Worm (Caenorhabditis elegans) whole organism, L2 larva: ENCODE measurements around the gene utx-1.

Experiments used
- ama-1 ChIP-seq: fragments of 150-350 bp; optimal IDR thresholded peaks from 2 replicates; lab custom pipeline; 2018; ENCODE audit warnings: inconsistent platforms
- elt-1 ChIP-seq: fragments of 150-350 bp; optimal IDR thresholded peaks from 2 replicates; lab custom pipeline; 2014; ENCODE audit warnings: missing biosample characterization, missing genetic modification characterization
- fos-1 ChIP-seq: fragments of 150-350 bp; optimal IDR thresholded peaks from 2 replicates; lab custom pipeline; 2014; ENCODE audit warnings: missing biosample characterization, missing genetic modification characterization
- zag-1 ChIP-seq: fragments of 150-350 bp; optimal IDR thresholded peaks from 2 replicates; lab custom pipeline; 2014; ENCODE audit warnings: missing biosample characterization, missing genetic modification characterization

DNA sequence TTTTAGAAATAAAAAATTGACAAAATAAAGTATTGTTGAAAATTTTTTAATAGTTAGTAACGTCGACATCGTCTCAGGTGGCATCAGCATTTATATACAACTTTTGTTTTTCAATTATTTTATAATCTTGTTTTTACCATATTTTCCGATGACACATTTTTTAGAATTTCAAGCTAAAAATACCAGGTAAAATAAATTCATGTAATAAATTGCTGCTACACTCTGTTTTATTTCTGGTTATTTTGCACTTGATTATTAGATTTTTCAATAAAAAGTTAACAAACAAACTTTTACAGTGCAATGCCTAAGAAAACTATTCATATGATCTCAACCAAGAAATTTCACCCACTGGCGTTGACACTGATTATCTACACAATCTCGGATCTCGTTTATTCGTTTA is 35.3 kb upstream of the utx-1 start, which contains the start of gene C03G5.14:
- TF ChIP-seq fos-1 (tag; lab: Kevin White, UChicago) (no peak), elt-1 (tag; lab: Kevin White, UChicago) (no peak), ama-1 (lab: Kevin White, UChicago) (no peak), zag-1 (tag; lab: Kevin White, UChicago) (no peak)
